Worm (Caenorhabditis elegans) whole organism, L3 larva: Measurements from ENCODE around the gene tag-322.

Experiments
- R02D3.7 ChIP-seq: fragments of 150-350 bp; optimal IDR thresholded peaks from 2 replicates; lab custom pipeline; 2014; ENCODE audit warnings: missing biosample characterization, missing genetic modification characterization
- ZK546.5 ChIP-seq: sonication (generic microtip); optimal IDR thresholded peaks from 2 replicates; lab custom pipeline; 2017; ENCODE audit warnings: missing biosample characterization, missing genetic modification characterization
- aly-2 ChIP-seq: fragments of 150-350 bp; optimal IDR thresholded peaks from 2 replicates; lab custom pipeline; 2014; ENCODE audit warnings: missing biosample characterization, missing genetic modification characterization
- ceh-16 ChIP-seq: sonication (generic microtip); optimal IDR thresholded peaks from 2 replicates; lab custom pipeline; 2017; ENCODE audit warnings: missing biosample characterization, missing genetic modification characterization
- ceh-28 ChIP-seq: fragments of 150-350 bp; optimal IDR thresholded peaks from 2 replicates; lab custom pipeline; 2014; ENCODE audit warnings: missing biosample characterization, missing genetic modification reagents, missing genetic modification characterization
- daf-12 ChIP-seq: fragments of 150-350 bp; optimal IDR thresholded peaks from 2 replicates; lab custom pipeline; 2014; ENCODE audit warnings: missing biosample characterization, missing genetic modification reagents, missing genetic modification characterization
- elt-1 ChIP-seq: fragments of 150-350 bp; optimal IDR thresholded peaks from 2 replicates; lab custom pipeline; 2014; ENCODE audit warnings: missing biosample characterization, missing genetic modification characterization
- elt-2 ChIP-seq: sonication (generic microtip); optimal IDR thresholded peaks from 2 replicates; lab custom pipeline; 2016; ENCODE audit warnings: missing genetic modification reagents, mild to moderate bottlenecking, missing genetic modification characterization, missing compliant biosample characterization
- elt-3 ChIP-seq, 3 experiments: fragments of 150-350 bp in 1 of 3; sonication (generic microtip) in 2 of 3; optimal IDR thresholded peaks; 2 replicates in 2 of 3; 4 replicates in 1 of 3; lab custom pipeline; 2014 to 2017; ENCODE audit warnings: missing biosample characterization in 3 of 3, missing genetic modification characterization in 3 of 3
- eor-1 ChIP-seq, 2 experiments: fragments of 150-350 bp; optimal IDR thresholded peaks; 2 replicates each; lab custom pipeline; 2014 to 2018; ENCODE audit warnings: missing biosample characterization in 2 of 2, missing genetic modification characterization in 2 of 2
- fkh-10 ChIP-seq: sonication (generic microtip); optimal IDR thresholded peaks from 2 replicates; lab custom pipeline; 2017; ENCODE audit warnings: missing biosample characterization, missing genetic modification reagents, missing genetic modification characterization
- fkh-2 ChIP-seq: fragments of 150-350 bp; optimal IDR thresholded peaks from 2 replicates; lab custom pipeline; 2014; ENCODE audit warnings: missing biosample characterization, missing genetic modification reagents, missing genetic modification characterization
- fos-1 ChIP-seq: fragments of 150-350 bp; optimal IDR thresholded peaks from 2 replicates; lab custom pipeline; 2014; ENCODE audit warnings: missing biosample characterization, missing genetic modification characterization
- hmg-11 ChIP-seq: sonication (generic microtip); optimal IDR thresholded peaks from 2 replicates; lab custom pipeline; 2016; ENCODE audit warnings: missing genetic modification characterization, missing compliant biosample characterization
- jun-1 ChIP-seq: fragments of 150-350 bp; optimal IDR thresholded peaks from 2 replicates; lab custom pipeline; 2014; ENCODE audit warnings: missing biosample characterization, missing genetic modification reagents, missing genetic modification characterization
- lin-15B ChIP-seq: fragments of 150-350 bp; optimal IDR thresholded peaks from 2 replicates; lab custom pipeline; 2014; ENCODE audit warnings: missing biosample characterization, missing genetic modification characterization
- lin-39 ChIP-seq: fragments of 150-350 bp; optimal IDR thresholded peaks from 2 replicates; lab custom pipeline; 2018; ENCODE audit warnings: missing biosample characterization, missing genetic modification reagents, missing genetic modification characterization
- lsy-12 ChIP-seq: sonication (generic microtip); optimal IDR thresholded peaks from 2 replicates; lab custom pipeline; 2016; ENCODE audit warnings: mild to moderate bottlenecking, missing genetic modification characterization, missing compliant biosample characterization
- mml-1 ChIP-seq: fragments of 150-350 bp; sonication (generic microtip); optimal IDR thresholded peaks from 3 replicates; lab custom pipeline; 2014; ENCODE audit warnings: missing biosample characterization, missing genetic modification characterization
- nfya-1 ChIP-seq: sonication (generic microtip); optimal IDR thresholded peaks from 2 replicates; lab custom pipeline; 2017; ENCODE audit warnings: missing genetic modification characterization, mild to moderate bottlenecking, missing compliant biosample characterization, antibody characterized with exemption, moderate library complexity; ENCODE audit not compliant: insufficient read depth
- nhr-12 ChIP-seq: fragments of 150-350 bp; optimal IDR thresholded peaks from 2 replicates; lab custom pipeline; 2014; ENCODE audit warnings: missing biosample characterization, missing genetic modification characterization
- nhr-23 ChIP-seq: fragments of 150-350 bp; optimal IDR thresholded peaks from 2 replicates; lab custom pipeline; 2014; ENCODE audit warnings: missing biosample characterization, missing genetic modification reagents, missing genetic modification characterization
- nhr-237 ChIP-seq: fragments of 150-350 bp; optimal IDR thresholded peaks from 2 replicates; lab custom pipeline; 2014; ENCODE audit warnings: missing biosample characterization, missing genetic modification characterization
- nhr-28 ChIP-seq: fragments of 150-350 bp; optimal IDR thresholded peaks from 2 replicates; lab custom pipeline; 2014; ENCODE audit warnings: missing biosample characterization, missing genetic modification characterization
- nhr-43 ChIP-seq: sonication (generic microtip); optimal IDR thresholded peaks from 2 replicates; lab custom pipeline; 2016; ENCODE audit warnings: mild to moderate bottlenecking, missing genetic modification characterization, missing compliant biosample characterization; ENCODE audit not compliant: poor library complexity, severe bottlenecking
- nhr-67 ChIP-seq: fragments of 150-350 bp; optimal IDR thresholded peaks from 2 replicates; lab custom pipeline; 2014; ENCODE audit warnings: missing biosample characterization, missing genetic modification characterization
- nhr-76 ChIP-seq: fragments of 150-350 bp; sonication (generic microtip); optimal IDR thresholded peaks from 5 replicates; lab custom pipeline; 2014; ENCODE audit warnings: missing biosample characterization, missing genetic modification characterization
- nhr-77 ChIP-seq: fragments of 150-350 bp; optimal IDR thresholded peaks from 2 replicates; lab custom pipeline; 2014; ENCODE audit warnings: missing biosample characterization, missing genetic modification characterization
- pha-4 ChIP-seq: fragments of 150-350 bp; optimal IDR thresholded peaks from 2 replicates; lab custom pipeline; 2014; ENCODE audit warnings: missing biosample characterization, missing genetic modification reagents, missing genetic modification characterization
- pqm-1 ChIP-seq: fragments of 150-350 bp; optimal IDR thresholded peaks from 2 replicates; lab custom pipeline; 2017; ENCODE audit warnings: missing biosample characterization, missing genetic modification characterization, inconsistent platforms
- sea-2 ChIP-seq: fragments of 150-350 bp; sonication (generic microtip); optimal IDR thresholded peaks from 4 replicates; lab custom pipeline; 2014; ENCODE audit warnings: missing biosample characterization, missing genetic modification reagents, missing genetic modification characterization
- skn-1 ChIP-seq: fragments of 150-350 bp; optimal IDR thresholded peaks from 2 replicates; lab custom pipeline; 2014; ENCODE audit warnings: missing biosample characterization, missing genetic modification characterization
- snpc-4 ChIP-seq: fragments of 150-350 bp; optimal IDR thresholded peaks from 2 replicates; lab custom pipeline; 2014; ENCODE audit warnings: missing biosample characterization, missing genetic modification characterization
- tbx-2 ChIP-seq: sonication (generic microtip); optimal IDR thresholded peaks from 2 replicates; lab custom pipeline; 2016; ENCODE audit warnings: mild to moderate bottlenecking, missing genetic modification characterization, missing compliant biosample characterization
- unc-62 ChIP-seq: fragments of 150-350 bp; sonication (generic microtip); optimal IDR thresholded peaks from 4 replicates; lab custom pipeline; 2014; ENCODE audit warnings: missing biosample characterization, missing genetic modification reagents, missing genetic modification characterization
- zag-1 ChIP-seq: fragments of 150-350 bp; optimal IDR thresholded peaks from 2 replicates; lab custom pipeline; 2014; ENCODE audit warnings: missing biosample characterization, missing genetic modification characterization
- ztf-4 ChIP-seq: fragments of 150-350 bp; optimal IDR thresholded peaks from 2 replicates; lab custom pipeline; 2014; ENCODE audit warnings: missing biosample characterization, missing genetic modification characterization

tag-322 gene

DNA sequence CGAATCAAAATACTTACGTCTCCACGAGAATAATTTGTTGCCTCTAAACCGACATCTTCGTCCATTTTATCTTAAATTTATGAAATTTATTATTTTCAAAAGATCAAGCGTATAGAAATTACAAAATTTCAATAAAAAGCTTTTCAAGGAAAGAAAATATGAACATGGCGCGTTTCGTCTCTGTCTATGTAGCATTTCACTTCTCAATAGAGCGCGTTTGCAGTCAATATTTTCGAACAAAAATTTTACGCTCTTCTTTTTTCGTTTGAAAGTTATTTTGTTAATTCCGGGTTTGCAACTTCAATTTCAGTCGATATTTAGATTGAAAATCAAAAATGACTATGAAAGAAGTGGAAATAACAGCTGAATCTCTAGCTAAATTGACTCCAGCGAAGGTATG is 11.2 kb downstream of the tag-322 start, which contains the start of the genes hcf-1 and swd-2.2:
TSS of gene hcf-1 (minus strand) at position 70 of the 400 bp plus-strand sequence.
TSS of gene swd-2.2 (plus strand) at position 206 of the 400 bp plus-strand sequence.
- peak; percentile 13 for TF ChIP-seq snpc-4 (tag; lab: Kevin White, UChicago)
- peak; percentile 72 for TF ChIP-seq pha-4 (tag; lab: Kevin White, UChicago)
- no peak for TF ChIP-seq elt-3 (tag; optimal IDR thresholded peaks at IDR 0.05; lab: Kevin White, UChicago)
- TF ChIP-seq R02D3.7 (tag; lab: Kevin White, UChicago): peak; percentile 5
- TF ChIP-seq lin-15B (tag; lab: Kevin White, UChicago): peak; percentile 75
- TF ChIP-seq nhr-12 (tag; lab: Kevin White, UChicago): no peak
- peak; percentile 28 for TF ChIP-seq nhr-23 (tag; lab: Kevin White, UChicago)
- peak; percentile 3 for TF ChIP-seq elt-2 (tag; lab: Kevin White, UChicago)

DNA sequence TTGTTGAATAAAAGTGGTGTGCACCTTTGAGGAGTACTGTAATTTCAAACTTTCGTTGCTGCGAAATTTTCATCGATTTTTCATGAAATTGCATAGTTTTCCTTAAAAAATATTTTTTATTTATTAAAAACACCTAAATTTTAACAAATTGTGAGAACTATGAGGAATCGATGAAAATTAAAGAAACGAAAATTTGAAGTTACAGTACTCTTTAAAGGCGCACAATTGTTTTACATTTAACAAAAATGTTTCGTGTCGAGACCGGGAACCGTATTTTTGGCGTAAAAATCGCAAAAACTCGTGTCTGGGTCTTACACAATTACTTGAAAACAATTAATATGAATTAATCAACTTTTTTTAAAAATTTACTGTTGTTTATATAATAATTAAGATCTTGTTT is 15.2 kb downstream of the tag-322 start, which contains the start of gene rdl-1:
TSS of gene rdl-1 (minus strand) at position 101 of the 400 bp plus-strand sequence.
- TF ChIP-seq snpc-4 (tag; lab: Kevin White, UChicago) (no peak), fkh-2 (no peak), tbx-2 (tag; lab: Kevin White, UChicago) (no peak), fos-1 (no peak), zag-1 (tag; lab: Kevin White, UChicago) (no peak), unc-62 (GFP tag; lab: Kevin White, UChicago) (no peak), eor-1 (tag; optimal IDR thresholded peaks at IDR 0.05; lab: Kevin White, UChicago) (no peak), ztf-4 (tag; lab: Kevin White, UChicago) (no peak), aly-2 (tag; lab: Kevin White, UChicago) (no peak), ZK546.5 (tag; lab: Kevin White, UChicago) (no peak), ceh-16 (tag; lab: Kevin White, UChicago) (no peak)

DNA sequence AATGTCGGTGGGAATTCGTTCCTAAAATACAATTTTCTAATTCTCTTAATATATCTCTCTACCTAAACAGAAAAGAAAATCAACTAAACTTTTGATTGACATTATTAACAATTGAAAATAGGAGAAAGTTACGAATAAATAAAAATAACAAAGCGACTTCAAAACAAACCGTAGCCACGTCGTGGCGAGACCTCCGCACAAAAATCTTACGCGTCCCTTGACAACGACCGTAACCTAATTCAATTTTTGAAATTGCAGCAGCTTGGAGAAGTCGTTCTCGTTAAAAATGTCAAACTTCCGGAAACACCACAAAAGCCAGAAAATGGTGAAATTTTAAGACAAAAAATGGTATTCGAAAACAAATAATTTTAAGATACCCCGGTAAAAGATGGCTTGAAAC is 21.0 kb downstream of the tag-322 start:
- TF ChIP-seq fos-1: no peak
- no peak for TF ChIP-seq nhr-76 (tag; lab: Kevin White, UChicago)
- no peak for TF ChIP-seq lsy-12

DNA sequence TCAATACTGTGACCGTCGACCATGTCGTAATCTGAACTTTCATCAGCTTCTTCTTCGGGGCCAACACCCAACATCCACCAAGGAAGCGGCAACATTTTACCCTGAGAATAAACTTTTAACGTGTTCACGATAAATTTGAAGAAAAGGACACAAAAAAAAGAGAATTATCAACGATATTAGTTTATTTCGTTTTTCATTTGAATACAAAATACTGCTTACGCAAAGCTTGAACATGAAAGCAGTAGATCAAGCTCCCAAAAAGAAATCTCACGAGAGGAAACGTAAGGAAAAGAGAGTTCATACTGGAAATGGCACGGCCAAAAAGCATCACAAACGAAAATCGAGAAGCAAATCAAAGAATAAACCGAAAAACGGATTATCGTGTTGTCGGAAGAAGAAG is 21.6 kb downstream of the tag-322 start, which contains the start of the genes C46A5.6 and C46A5.1:
TSS of gene C46A5.6 (minus strand) at position 101 of the 400 bp plus-strand sequence.
TSS of gene C46A5.1 (plus strand) at position 184 of the 400 bp plus-strand sequence.
- TF ChIP-seq nhr-67 (tag; lab: Kevin White, UChicago) (no peak), hmg-11 (tag; lab: Kevin White, UChicago) (no peak), mml-1 (tag; lab: Kevin White, UChicago) (no peak), jun-1 (tag; lab: Kevin White, UChicago) (no peak), nhr-237 (tag; lab: Kevin White, UChicago) (no peak), daf-12 (tag; lab: Kevin White, UChicago) (no peak), R02D3.7 (tag; lab: Kevin White, UChicago) (no peak), ceh-28 (tag; lab: Kevin White, UChicago) (no peak), skn-1 (tag; lab: Kevin White, UChicago) (no peak), ZK546.5 (tag; lab: Kevin White, UChicago) (no peak), nhr-12 (tag; lab: Kevin White, UChicago) (no peak), aly-2 (tag; lab: Kevin White, UChicago) (no peak), elt-1 (no peak), nhr-43 (tag; lab: Kevin White, UChicago) (no peak), nfya-1 (tag; lab: Kevin White, UChicago) (no peak), lsy-12 (no peak), nhr-28 (tag; lab: Kevin White, UChicago) (no peak)
- TF ChIP-seq, all 47 proteins: peak for 0

DNA sequence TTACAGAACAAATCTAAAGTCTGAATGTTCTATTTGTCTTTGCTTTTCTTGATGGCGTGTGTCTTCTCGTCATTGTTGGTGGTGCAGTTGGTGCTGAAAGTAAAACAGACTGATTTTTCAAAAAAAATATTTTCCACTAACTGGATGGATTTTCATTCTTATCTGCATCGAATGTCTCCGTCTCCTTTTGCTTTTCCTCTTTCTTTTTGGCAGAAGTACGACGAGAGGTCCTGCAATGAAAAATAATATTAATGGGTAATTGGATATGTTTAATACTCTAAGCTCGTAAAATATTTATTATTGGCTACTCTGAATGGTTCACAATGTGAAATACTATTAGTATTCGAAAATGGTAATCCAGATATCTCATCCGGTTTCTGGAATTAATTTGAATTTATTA is 25.2 kb downstream of the tag-322 start, which contains the start of gene del-7:
TSS of gene del-7 (plus strand) at position 301 of the 400 bp plus-strand sequence.
- TF ChIP-seq fkh-10 (GFP tag; lab: Kevin White, UChicago): no peak
- no peak for TF ChIP-seq elt-2 (tag; lab: Kevin White, UChicago)
- TF ChIP-seq ceh-16 (tag; lab: Kevin White, UChicago): no peak
- no peak for TF ChIP-seq pqm-1
- TF ChIP-seq lsy-12: no peak
- no peak for TF ChIP-seq nhr-237 (tag; lab: Kevin White, UChicago)
- TF ChIP-seq elt-1: no peak
- no peak for TF ChIP-seq nhr-77 (tag; lab: Kevin White, UChicago)
- TF ChIP-seq sea-2: no peak
- TF ChIP-seq pha-4 (tag; lab: Kevin White, UChicago): no peak
- TF ChIP-seq jun-1 (tag; lab: Kevin White, UChicago): no peak
- TF ChIP-seq nfya-1 (tag; lab: Kevin White, UChicago): no peak
- TF ChIP-seq ZK546.5 (tag; lab: Kevin White, UChicago): no peak
- no peak for TF ChIP-seq lin-39 (tag; lab: Kevin White, UChicago)
- TF ChIP-seq, all 47 proteins: peak for 0
